Worm (Caenorhabditis elegans) whole organism, mixed stage, embryonic: ENCODE results near the gene egl-8.

Source experiments
- M03D4.4 ChIP-seq: sonication (generic microtip); optimal IDR thresholded peaks from 2 replicates; lab custom pipeline; 2017; ENCODE audit warnings: mild to moderate bottlenecking, missing genetic modification characterization, missing compliant biosample characterization
- bed-3 ChIP-seq: fragments of 200-800 bp; sonication (Bioruptor generic); optimal IDR thresholded peaks from 3 replicates; lab custom pipeline; 2018; ENCODE audit warnings: mild to moderate bottlenecking, missing genetic modification characterization, moderate library complexity, missing compliant biosample characterization
- blmp-1 ChIP-seq: fragments of 150-350 bp; optimal IDR thresholded peaks from 2 replicates; lab custom pipeline; 2014; ENCODE audit warnings: missing biosample characterization, missing genetic modification characterization
- ceh-39 ChIP-seq: fragments of 150-350 bp; optimal IDR thresholded peaks from 2 replicates; lab custom pipeline; 2014; ENCODE audit warnings: missing biosample characterization, missing genetic modification characterization
- ceh-43 ChIP-seq: fragments of 200-800 bp; sonication (Bioruptor generic); optimal IDR thresholded peaks from 2 replicates; lab custom pipeline; 2018; ENCODE audit warnings: mild to moderate bottlenecking, missing genetic modification characterization, moderate library complexity, missing compliant biosample characterization
- ceh-83 ChIP-seq: fragments of 200-800 bp; sonication (Bioruptor generic); optimal IDR thresholded peaks from 2 replicates; lab custom pipeline; 2018; ENCODE audit warnings: mild to moderate bottlenecking, missing genetic modification characterization, missing compliant biosample characterization
- ces-1 ChIP-seq: fragments of 150-350 bp; optimal IDR thresholded peaks from 2 replicates; lab custom pipeline; 2014; ENCODE audit warnings: missing biosample characterization, missing genetic modification reagents, missing genetic modification characterization
- cnd-1 ChIP-seq: fragments of 200-800 bp; sonication (Bioruptor generic); optimal IDR thresholded peaks from 2 replicates; lab custom pipeline; 2018; ENCODE audit warnings: mild to moderate bottlenecking, missing genetic modification characterization, missing compliant biosample characterization
- elt-1 ChIP-seq: sonication (generic microtip); optimal IDR thresholded peaks from 2 replicates; lab custom pipeline; 2017; ENCODE audit warnings: missing genetic modification characterization, mild to moderate bottlenecking, missing compliant biosample characterization, antibody characterized with exemption, moderate library complexity, borderline replicate concordance; ENCODE audit not compliant: insufficient read depth
- elt-3 ChIP-seq: fragments of 150-350 bp; optimal IDR thresholded peaks from 2 replicates; lab custom pipeline; 2014; ENCODE audit warnings: missing biosample characterization, missing genetic modification characterization
- flh-1 ChIP-seq: fragments of 200-800 bp; sonication (Bioruptor generic); optimal IDR thresholded peaks from 2 replicates; lab custom pipeline; 2018; ENCODE audit warnings: mild to moderate bottlenecking, missing genetic modification characterization, moderate library complexity, missing compliant biosample characterization
- ham-2 ChIP-seq: fragments of 200-800 bp; sonication (Bioruptor generic); optimal IDR thresholded peaks from 2 replicates; lab custom pipeline; 2018; ENCODE audit warnings: mild to moderate bottlenecking, missing genetic modification characterization, missing compliant biosample characterization
- hlh-1 ChIP-seq: fragments of 150-350 bp; optimal IDR thresholded peaks from 2 replicates; lab custom pipeline; 2014; ENCODE audit warnings: missing biosample characterization, missing genetic modification reagents, missing genetic modification characterization
- lin-13 ChIP-seq: fragments of 150-350 bp; optimal IDR thresholded peaks from 2 replicates; lab custom pipeline; 2014; ENCODE audit warnings: missing biosample characterization, missing genetic modification characterization
- lin-32 ChIP-seq: fragments of 200-800 bp; sonication (Bioruptor generic); optimal IDR thresholded peaks from 2 replicates; lab custom pipeline; 2018; ENCODE audit warnings: mild to moderate bottlenecking, missing genetic modification characterization, missing compliant biosample characterization
- lsy-2 ChIP-seq: fragments of 150-350 bp; optimal IDR thresholded peaks from 2 replicates; lab custom pipeline; 2014; ENCODE audit warnings: missing biosample characterization, missing genetic modification characterization
- mab-5 ChIP-seq: fragments of 150-350 bp; optimal IDR thresholded peaks from 2 replicates; lab custom pipeline; 2014; ENCODE audit warnings: missing biosample characterization, missing genetic modification characterization
- mep-1 ChIP-seq: fragments of 150-350 bp; optimal IDR thresholded peaks from 2 replicates; lab custom pipeline; 2017; ENCODE audit warnings: missing biosample characterization, missing genetic modification reagents, missing genetic modification characterization, inconsistent platforms
- mls-2 ChIP-seq: sonication (generic microtip); optimal IDR thresholded peaks from 2 replicates; lab custom pipeline; 2016; ENCODE audit warnings: mild to moderate bottlenecking, missing genetic modification characterization, moderate library complexity, missing compliant biosample characterization
- nhr-12 ChIP-seq: fragments of 150-350 bp; optimal IDR thresholded peaks from 2 replicates; lab custom pipeline; 2014; ENCODE audit warnings: missing biosample characterization, missing genetic modification characterization
- nhr-2 ChIP-seq: fragments of 150-350 bp; optimal IDR thresholded peaks from 2 replicates; lab custom pipeline; 2014; ENCODE audit warnings: missing biosample characterization, missing genetic modification characterization
- nhr-237 ChIP-seq: fragments of 150-350 bp; optimal IDR thresholded peaks from 2 replicates; lab custom pipeline; 2014; ENCODE audit warnings: missing biosample characterization, missing genetic modification characterization
- nhr-28 ChIP-seq: fragments of 150-350 bp; optimal IDR thresholded peaks from 2 replicates; lab custom pipeline; 2014; ENCODE audit warnings: missing biosample characterization, missing genetic modification characterization
- nhr-76 ChIP-seq: sonication (generic microtip); optimal IDR thresholded peaks from 2 replicates; lab custom pipeline; 2017; ENCODE audit warnings: missing biosample characterization, missing genetic modification characterization
- pha-4 ChIP-seq: fragments of 150-350 bp; optimal IDR thresholded peaks from 2 replicates; lab custom pipeline; 2018; ENCODE audit warnings: missing biosample characterization, missing genetic modification reagents, missing genetic modification characterization
- sem-2 ChIP-seq: fragments of 200-800 bp; sonication (Bioruptor generic); optimal IDR thresholded peaks from 2 replicates; lab custom pipeline; 2018; ENCODE audit warnings: mild to moderate bottlenecking, missing genetic modification characterization, missing compliant biosample characterization
- snpc-4 ChIP-seq: fragments of 150-350 bp; optimal IDR thresholded peaks from 2 replicates; lab custom pipeline; 2014; ENCODE audit warnings: missing biosample characterization, missing genetic modification characterization
- sptf-1 ChIP-seq: sonication (generic microtip); optimal IDR thresholded peaks from 2 replicates; lab custom pipeline; 2017; ENCODE audit warnings: mild to moderate bottlenecking, missing genetic modification characterization, moderate library complexity, missing compliant biosample characterization
- tbx-8 ChIP-seq: fragments of 200-800 bp; sonication (Bioruptor generic); optimal IDR thresholded peaks from 2 replicates; lab custom pipeline; 2018; ENCODE audit warnings: mild to moderate bottlenecking, missing genetic modification characterization, moderate library complexity, missing compliant biosample characterization
- unc-120 ChIP-seq: sonication (generic microtip); optimal IDR thresholded peaks from 2 replicates; lab custom pipeline; 2017; ENCODE audit warnings: missing genetic modification characterization, missing compliant biosample characterization; ENCODE audit not compliant: poor library complexity, severe bottlenecking
- unc-39 ChIP-seq: fragments of 150-350 bp; optimal IDR thresholded peaks from 2 replicates; lab custom pipeline; 2014; ENCODE audit warnings: missing biosample characterization, missing genetic modification characterization
- unc-62 ChIP-seq: fragments of 150-350 bp; optimal IDR thresholded peaks from 2 replicates; lab custom pipeline; 2014; ENCODE audit warnings: missing biosample characterization, missing genetic modification reagents, missing genetic modification characterization
- zip-8 ChIP-seq: fragments of 150-350 bp; optimal IDR thresholded peaks from 2 replicates; lab custom pipeline; 2014; ENCODE audit warnings: missing biosample characterization, missing genetic modification characterization
- ztf-11 ChIP-seq: fragments of 150-350 bp; optimal IDR thresholded peaks from 2 replicates; lab custom pipeline; 2014; ENCODE audit warnings: missing biosample characterization, missing genetic modification characterization

egl-8 gene

ce11 chrV:20518-20917, at the start of gene egl-8:
egl-8 (plus strand) TSS chrV:20818.
- TF ChIP-seq sptf-1 (tag; lab: Kevin White, UChicago), result no peak
- no peak for TF ChIP-seq tbx-8
- no peak for TF ChIP-seq ceh-39 (tag; lab: Kevin White, UChicago)
- TF ChIP-seq lin-32 (GFP tag; lab: Kevin White, UChicago), result no peak
- TF ChIP-seq nhr-237 (tag; lab: Kevin White, UChicago), result no peak
- no peak for TF ChIP-seq zip-8
- TF ChIP-seq elt-3 (tag; lab: Kevin White, UChicago), result no peak
- TF ChIP-seq ztf-11, result no peak
- TF ChIP-seq ces-1, result no peak
- no peak for TF ChIP-seq pha-4 (tag; lab: Kevin White, UChicago)
- no peak for TF ChIP-seq snpc-4 (tag; lab: Kevin White, UChicago)
- no peak for TF ChIP-seq unc-120
- no peak for TF ChIP-seq mab-5 (tag; lab: Kevin White, UChicago)

DNA sequence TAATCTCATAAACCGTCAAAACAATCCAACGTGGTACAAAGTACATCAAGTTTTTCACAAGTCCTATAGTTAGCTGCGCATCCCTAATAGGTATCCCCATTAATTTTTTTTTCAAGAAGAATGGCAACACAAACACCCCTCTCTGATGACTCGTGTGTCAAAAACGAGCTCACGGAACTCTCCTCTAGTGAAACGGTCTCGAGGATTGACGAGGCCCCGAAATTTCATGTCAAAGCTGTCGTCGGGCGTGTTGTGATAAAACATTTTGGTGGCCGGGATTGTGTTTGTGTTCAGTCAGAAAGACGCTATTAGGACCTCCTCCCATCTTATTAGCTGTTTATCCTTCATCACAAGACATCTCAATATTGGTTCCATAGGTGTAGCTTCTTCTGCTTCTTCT, 19.3 kb upstream of the egl-8 start, which contains the start of gene idpp-2:
Gene idpp-2, plus strand, starts transcription at position 301 of the 400 bp plus-strand sequence.
- TF ChIP-seq elt-3 (tag; lab: Kevin White, UChicago) (no peak), sptf-1 (tag; lab: Kevin White, UChicago) (no peak), nhr-76 (tag; lab: Kevin White, UChicago) (no peak), flh-1 (GFP tag; lab: Kevin White, UChicago) (no peak), ceh-43 (GFP tag; lab: Kevin White, UChicago) (no peak), blmp-1 (tag; lab: Kevin White, UChicago) (no peak), ces-1 (no peak), nhr-2 (tag; lab: Kevin White, UChicago) (no peak), unc-62 (GFP tag; lab: Kevin White, UChicago) (no peak), mls-2 (tag; lab: Kevin White, UChicago) (no peak), bed-3 (GFP tag; lab: Kevin White, UChicago) (no peak)

- TF ChIP-seq mab-5 (tag; lab: Kevin White, UChicago), result no peak
Observed at ce11 chrV:6271-6670, 14.3 kb upstream of the egl-8 start.

- TF ChIP-seq cnd-1 (tag; lab: Kevin White, UChicago) (no peak), ceh-39 (tag; lab: Kevin White, UChicago) (no peak), sem-2 (GFP tag; lab: Kevin White, UChicago) (no peak), nhr-76 (tag; lab: Kevin White, UChicago) (no peak), nhr-12 (tag; lab: Kevin White, UChicago) (no peak), ztf-11 (no peak), bed-3 (GFP tag; lab: Kevin White, UChicago) (no peak), unc-120 (no peak), ham-2 (GFP tag; lab: Kevin White, UChicago) (no peak), blmp-1 (tag; lab: Kevin White, UChicago) (no peak), elt-3 (tag; lab: Kevin White, UChicago) (no peak), nhr-2 (tag; lab: Kevin White, UChicago) (no peak), lin-13 (tag; lab: Kevin White, UChicago) (no peak), sptf-1 (tag; lab: Kevin White, UChicago) (no peak), nhr-237 (tag; lab: Kevin White, UChicago) (no peak), zip-8 (no peak), unc-39 (tag; lab: Kevin White, UChicago) (no peak), lsy-2 (tag; lab: Kevin White, UChicago) (peak; percentile 95), mls-2 (tag; lab: Kevin White, UChicago) (no peak), pha-4 (tag; lab: Kevin White, UChicago) (no peak), hlh-1 (tag; lab: Kevin White, UChicago) (peak; percentile 19), mab-5 (tag; lab: Kevin White, UChicago) (no peak), M03D4.4 (no peak), nhr-28 (tag; lab: Kevin White, UChicago) (no peak), elt-1 (no peak), flh-1 (GFP tag; lab: Kevin White, UChicago) (no peak), lin-32 (GFP tag; lab: Kevin White, UChicago) (no peak), ceh-83 (GFP tag; lab: Kevin White, UChicago) (no peak), tbx-8 (no peak), ceh-43 (GFP tag; lab: Kevin White, UChicago) (no peak), snpc-4 (tag; lab: Kevin White, UChicago) (no peak), mep-1 (tag; lab: Kevin White, UChicago) (peak; percentile 39), ces-1 (peak; percentile 5)
- TF ChIP-seq, all 35 proteins: peak for 4
Observed at ce11 chrV:7778-8445, 12.7 kb upstream of the egl-8 start, which contains the start of gene ife-3. ife-3 (minus strand) TSS chrV:7828.
